Worm (Caenorhabditis elegans) whole organism, L4/young adult: Measurements from ENCODE around the gene dmsr-12.

Experiments
- W03F9.2 ChIP-seq: fragments of 150-350 bp; optimal IDR thresholded peaks from 2 replicates; lab custom pipeline; 2014; ENCODE audit warnings: missing biosample characterization, missing genetic modification characterization
- dao-5 ChIP-seq: sonication (generic microtip); optimal IDR thresholded peaks from 2 replicates; lab custom pipeline; 2016; ENCODE audit warnings: missing genotype, missing genetic modification characterization, moderate library complexity, missing compliant biosample characterization
- him-1 ChIP-seq: sonication (generic microtip); optimal IDR thresholded peaks from 2 replicates; lab custom pipeline; 2016; ENCODE audit warnings: missing genotype, missing genetic modification reagents, missing genetic modification characterization, missing compliant biosample characterization

Gene dmsr-12

ce11 chrV:6758017-6758416 is 48.2 kb downstream of the dmsr-12 start, which contains the start of gene dbl-1:
dbl-1 (plus strand) TSS chrV:6758135.
- no peak for TF ChIP-seq dao-5 (tag; lab: Kevin White, UChicago)
- TF ChIP-seq him-1, result no peak
- TF ChIP-seq W03F9.2 (tag; lab: Kevin White, UChicago), result no peak
